Fruit fly (Drosophila melanogaster) whole organism, adult: ENCODE measurements around the gene Or92a.

ENCODE experiments used
- CG11617 ChIP-seq: fragments of 200-800 bp; sonication (Bioruptor generic); optimal IDR thresholded peaks from 2 replicates; lab custom pipeline; 2017; ENCODE audit warnings: mild to moderate bottlenecking, missing biosample characterization, missing genetic modification reagents, missing genetic modification characterization
- CG1620 ChIP-seq: fragments of 200-800 bp; sonication (Bioruptor generic); optimal IDR thresholded peaks from 2 replicates; lab custom pipeline; 2016; ENCODE audit warnings: missing biosample characterization, missing genetic modification characterization
- CG7101 ChIP-seq: fragments of 200-800 bp; sonication (Bioruptor generic); optimal IDR thresholded peaks from 2 replicates; lab custom pipeline; 2018; ENCODE audit warnings: missing biosample characterization, mild to moderate bottlenecking, missing genetic modification characterization, moderate library complexity
- Clk ChIP-seq: fragments of 200-800 bp; sonication (Bioruptor generic); optimal IDR thresholded peaks from 2 replicates; lab custom pipeline; 2017; ENCODE audit warnings: missing biosample characterization, missing genetic modification characterization
- cnc ChIP-seq, 2 experiments: fragments of >200 bp; optimal IDR thresholded peaks; 2 replicates each; lab custom pipeline; 2017

- TF ChIP-seq CG7101 (tag; lab: Kevin White, UChicago) (no peak), Clk (GFP tag; lab: Kevin White, UChicago) (no peak), cnc (optimal IDR thresholded peaks at IDR 0.05; lab: Kevin White, UChicago) (no peak), CG11617 (GFP tag; lab: Kevin White, UChicago) (no peak), CG1620 (no peak)
Observed at dm6 chr3R:20547758-20548157, 43.2 kb downstream of the Or92a start.
